Worm (Caenorhabditis elegans): ENCODE results near the gene magi-1.

DNA sequence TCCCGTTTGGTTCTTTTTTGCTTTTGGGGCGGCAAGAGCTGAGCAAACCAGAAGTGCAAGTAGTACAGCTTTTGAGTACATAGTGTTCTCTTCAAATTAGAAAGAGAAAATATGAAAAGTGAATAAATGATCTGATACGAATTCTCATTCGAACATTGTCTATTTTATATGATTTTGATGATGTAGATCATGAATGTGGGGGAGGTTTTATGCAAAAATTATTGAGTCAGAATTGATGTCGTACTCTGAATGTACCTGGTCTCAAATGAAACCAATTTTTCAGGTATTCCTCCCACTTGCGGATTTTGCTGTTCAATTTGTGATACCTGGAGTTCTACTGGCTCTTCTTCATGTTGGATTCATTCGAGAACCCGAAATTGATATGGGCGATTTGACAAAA is 25.4 kb downstream of the magi-1 start, which contains the start of gene K01A6.4:
- no peak for TF ChIP-seq ztf-29 (GFP tag; IDR thresholded peaks at IDR 0.05)
- TF ChIP-seq ztf-23 (GFP tag; IDR thresholded peaks at IDR 0.05): no peak
- no peak for TF ChIP-seq flt-1 (GFP tag; IDR thresholded peaks at IDR 0.05)
- no peak for TF ChIP-seq med-1 (GFP tag; optimal IDR thresholded peaks at IDR 0.05; ENCODE audit: insufficient read depth)
